Worm (Caenorhabditis elegans): ENCODE results near the gene ugt-36.

ugt-36 gene

ce11 chrV:7166709-7167108, at the start of gene ugt-36:
ugt-36 (plus strand) TSS chrV:7167009.
- no peak for TF ChIP-seq unc-62 (GFP tag; optimal IDR thresholded peaks at IDR 0.05)

- TF ChIP-seq unc-62 (GFP tag; optimal IDR thresholded peaks at IDR 0.05) = no peak
These were observed 48.0 kb upstream of the ugt-36 start, which contains the start of gene srx-33 for ce11 chrV:7118796-7119195. srx-33 (minus strand) TSS chrV:7118896.

ce11 chrV:7120168-7120567, 46.6 kb upstream of the ugt-36 start, which contains the start of gene srx-34:
srx-34 (minus strand) TSS chrV:7120268.
- no peak for TF ChIP-seq unc-62 (GFP tag; optimal IDR thresholded peaks at IDR 0.05)

- TF ChIP-seq unc-62 (GFP tag; optimal IDR thresholded peaks at IDR 0.05) = no peak
These were observed 43.6 kb upstream of the ugt-36 start, which contains the start of gene lmd-5 for ce11 chrV:7123188-7123708. lmd-5 (plus strand) TSS chrV:7123658.

- no peak for TF ChIP-seq unc-62 (GFP tag; optimal IDR thresholded peaks at IDR 0.05)
These were observed 42.8 kb upstream of the ugt-36 start for ce11 chrV:7123979-7124378.

ce11 chrV:7129460-7129859, 37.3 kb upstream of the ugt-36 start, which contains the start of gene T01C4.8:
T01C4.8 (minus strand) TSS chrV:7129560.
- TF ChIP-seq unc-62 (GFP tag; optimal IDR thresholded peaks at IDR 0.05) = no peak

ce11 chrV:7130974-7131373, 35.8 kb upstream of the ugt-36 start, which contains the start of gene srx-36:
srx-36 (minus strand) TSS chrV:7131074.
- no peak for TF ChIP-seq unc-62 (GFP tag; optimal IDR thresholded peaks at IDR 0.05)

- no peak for TF ChIP-seq unc-62 (GFP tag; optimal IDR thresholded peaks at IDR 0.05)
These were observed 34.6 kb upstream of the ugt-36 start, which contains the start of gene sre-10 for ce11 chrV:7132248-7132647. sre-10 (plus strand) TSS chrV:7132548.

- no peak for TF ChIP-seq unc-62 (GFP tag; optimal IDR thresholded peaks at IDR 0.05)
These were observed 32.8 kb upstream of the ugt-36 start, which contains the start of gene F10D2.16 for ce11 chrV:7133963-7134362. F10D2.16 (plus strand) TSS chrV:7134263.

ce11 chrV:7136859-7137258, 29.9 kb upstream of the ugt-36 start:
- no peak for TF ChIP-seq unc-62 (GFP tag; optimal IDR thresholded peaks at IDR 0.05)

- no peak for TF ChIP-seq unc-62 (GFP tag; optimal IDR thresholded peaks at IDR 0.05)
These were observed 28.5 kb upstream of the ugt-36 start, which contains the start of gene str-112 for ce11 chrV:7138320-7138719. str-112 (minus strand) TSS chrV:7138420.

ce11 chrV:7140368-7140767, 26.4 kb upstream of the ugt-36 start:
- no peak for TF ChIP-seq unc-62 (GFP tag; optimal IDR thresholded peaks at IDR 0.05)

ce11 chrV:7141864-7142263, 24.9 kb upstream of the ugt-36 start, which contains the start of gene ugt-40:
ugt-40 (minus strand) TSS chrV:7141964.
- TF ChIP-seq unc-62 (GFP tag; optimal IDR thresholded peaks at IDR 0.05) = no peak

- TF ChIP-seq unc-62 (GFP tag; optimal IDR thresholded peaks at IDR 0.05) = no peak
These were observed 24.1 kb upstream of the ugt-36 start for ce11 chrV:7142661-7143060.

- TF ChIP-seq unc-62 (GFP tag; optimal IDR thresholded peaks at IDR 0.05) = no peak
These were observed 21.5 kb upstream of the ugt-36 start, which contains the start of gene ugt-37 for ce11 chrV:7145250-7145850. ugt-37 (minus strand) TSS chrV:7145318.

- no peak for TF ChIP-seq unc-62 (GFP tag; optimal IDR thresholded peaks at IDR 0.05)
These were observed 19.4 kb upstream of the ugt-36 start, which contains the start of gene ugt-38 for ce11 chrV:7147370-7147769. ugt-38 (minus strand) TSS chrV:7147470.

- no peak for TF ChIP-seq unc-62 (GFP tag; optimal IDR thresholded peaks at IDR 0.05)
These were observed 16.2 kb upstream of the ugt-36 start, which contains the start of gene F10D2.8 for ce11 chrV:7150570-7150969. F10D2.8 (minus strand) TSS chrV:7150714.
